Fruit fly (Drosophila melanogaster): ENCODE data around the gene tho2.
A peak's percentile ranks its signal among the peaks of the same experiment; 100 is the strongest.

Gene tho2

DNA sequence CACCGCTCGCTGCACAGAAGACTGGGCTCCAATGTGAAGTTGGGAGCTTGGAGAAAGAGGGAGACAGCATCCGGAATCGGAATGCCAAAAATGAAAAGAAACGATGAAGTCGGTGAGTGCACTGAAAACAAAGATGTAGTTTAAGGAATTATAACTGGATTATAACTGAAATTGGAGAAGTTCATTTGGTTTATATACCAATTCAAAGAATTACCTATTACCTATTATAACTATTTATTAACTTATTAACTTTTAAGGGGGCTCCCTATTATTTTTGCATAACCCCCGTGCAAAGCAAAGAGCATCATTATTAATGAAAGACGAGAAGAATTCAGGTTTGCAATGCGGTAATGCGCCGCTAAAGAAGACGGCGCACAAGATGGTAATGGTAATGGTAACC is 39.7 kb upstream of the tho2 start (continued):
- peak; percentile 9 for TF ChIP-seq Sox14 (GFP tag; optimal IDR thresholded peaks at IDR 0.05)
- TF ChIP-seq CG6276 (GFP tag; optimal IDR thresholded peaks at IDR 0.05), result peak; percentile 56
- no peak for TF ChIP-seq spab (GFP tag; optimal IDR thresholded peaks at IDR 0.05)
- TF ChIP-seq dsx (GFP tag; optimal IDR thresholded peaks at IDR 0.05; ENCODE audit: poor library complexity, severe bottlenecking), result no peak
- TF ChIP-seq Smox (GFP tag; optimal IDR thresholded peaks at IDR 0.05), result peak; percentile 44
- no peak for TF ChIP-seq fd59A (GFP tag; optimal IDR thresholded peaks at IDR 0.05)
- peak; percentile 56 for TF ChIP-seq esn (GFP tag; optimal IDR thresholded peaks at IDR 0.05)
- no peak for TF ChIP-seq CG6808 (GFP tag; optimal IDR thresholded peaks at IDR 0.05)
- no peak for TF ChIP-seq Lpt (GFP tag; optimal IDR thresholded peaks at IDR 0.05)
- TF ChIP-seq eg (GFP tag; IDR thresholded peaks at IDR 0.05), result peak; percentile 66
- TF ChIP-seq fkh (GFP tag; optimal IDR thresholded peaks at IDR 0.05), result no peak
- peak; percentile 22 for TF ChIP-seq CG3032 (tag; optimal IDR thresholded peaks at IDR 0.05)
- TF ChIP-seq Met (GFP tag; optimal IDR thresholded peaks at IDR 0.05), result peak; percentile 50

DNA sequence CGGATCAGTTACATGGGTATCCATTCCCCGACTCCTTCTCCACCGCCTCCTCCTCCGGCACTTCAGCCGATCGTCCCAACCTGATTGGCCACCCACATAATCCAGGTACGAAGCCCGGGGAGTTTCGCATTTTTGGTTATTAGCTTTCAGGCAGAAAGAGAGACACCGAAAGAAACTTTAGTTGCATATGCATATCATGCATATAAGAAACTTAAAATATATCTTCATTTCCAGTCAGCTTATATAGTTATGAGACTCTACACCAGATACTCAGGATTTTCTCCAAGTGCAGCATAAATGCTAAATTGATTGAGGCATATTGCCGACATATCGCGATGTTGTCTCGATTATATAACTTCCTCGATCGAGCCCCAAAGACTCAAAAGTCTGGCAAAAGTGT is 39.1 kb upstream of the tho2 start:
- TF ChIP-seq Sox14 (GFP tag; optimal IDR thresholded peaks at IDR 0.05), result no peak
- no peak for TF ChIP-seq Eip93F (GFP tag; optimal IDR thresholded peaks at IDR 0.05)
- peak; percentile 25 for TF ChIP-seq Hr38 (GFP tag; optimal IDR thresholded peaks at IDR 0.05)
- TF ChIP-seq CG10631 (GFP tag; optimal IDR thresholded peaks at IDR 0.05), result no peak
- TF ChIP-seq eg (GFP tag; IDR thresholded peaks at IDR 0.05), result peak; percentile 72
- no peak for TF ChIP-seq Eip75B (GFP tag; optimal IDR thresholded peaks at IDR 0.05)
- TF ChIP-seq Lpt (GFP tag; optimal IDR thresholded peaks at IDR 0.05), result no peak
- TF ChIP-seq dsx (GFP tag; optimal IDR thresholded peaks at IDR 0.05; ENCODE audit: poor library complexity, severe bottlenecking), result no peak
- peak; percentile 30 for TF ChIP-seq CG6276 (GFP tag; optimal IDR thresholded peaks at IDR 0.05)
- TF ChIP-seq Sox15 (GFP tag; optimal IDR thresholded peaks at IDR 0.05), result no peak
- TF ChIP-seq Sox102F (GFP tag; optimal IDR thresholded peaks at IDR 0.05), result peak; percentile 11
- TF ChIP-seq CG34406 (GFP tag; optimal IDR thresholded peaks at IDR 0.05), result no peak
- TF ChIP-seq pdm3 (GFP tag; optimal IDR thresholded peaks at IDR 0.05), result peak; percentile 42
- TF ChIP-seq esn (GFP tag; optimal IDR thresholded peaks at IDR 0.05), result no peak
- TF ChIP-seq Smox (GFP tag; optimal IDR thresholded peaks at IDR 0.05), result no peak
- peak; percentile 28; the same call in 1 of the 3 replicates for TF ChIP-seq CG8119 (GFP tag; IDR thresholded peaks at IDR 0.05)
- TF ChIP-seq Hr39 (GFP tag; optimal IDR thresholded peaks at IDR 0.05), result peak; percentile 34
- TF ChIP-seq CG6854 (GFP tag; optimal IDR thresholded peaks at IDR 0.05), result no peak
- TF ChIP-seq CG3032 (tag; optimal IDR thresholded peaks at IDR 0.05), result no peak
- TF ChIP-seq cyc (GFP tag; optimal IDR thresholded peaks at IDR 0.05), result no peak
- peak; percentile 41 for TF ChIP-seq CG4318 (GFP tag; optimal IDR thresholded peaks at IDR 0.05)
- peak; percentile 59 for TF ChIP-seq CG15336 (GFP tag; IDR thresholded peaks at IDR 0.05)
- peak; percentile 50; the same call in 1 of the 2 replicates for TF ChIP-seq CG11294 (GFP tag; IDR thresholded peaks at IDR 0.05)
- peak; percentile 4 for TF ChIP-seq Ets21C (GFP tag; optimal IDR thresholded peaks at IDR 0.05)
- peak; percentile 32 for TF ChIP-seq Hr4 (GFP tag; optimal IDR thresholded peaks at IDR 0.05)
- TF ChIP-seq CG6163 (GFP tag; IDR thresholded peaks at IDR 0.05), result 0 out of 3 replicates have a peak, but pooled peaks have one; percentile 19
- peak; percentile 22 for TF ChIP-seq CG31627 (GFP tag; optimal IDR thresholded peaks at IDR 0.05)
- no peak for TF ChIP-seq CG11902 (GFP tag; optimal IDR thresholded peaks at IDR 0.05)
- TF ChIP-seq CG6792 (GFP tag; optimal IDR thresholded peaks at IDR 0.05), result no peak
- TF ChIP-seq Eip78C (GFP tag), result peak; percentile 64

DNA sequence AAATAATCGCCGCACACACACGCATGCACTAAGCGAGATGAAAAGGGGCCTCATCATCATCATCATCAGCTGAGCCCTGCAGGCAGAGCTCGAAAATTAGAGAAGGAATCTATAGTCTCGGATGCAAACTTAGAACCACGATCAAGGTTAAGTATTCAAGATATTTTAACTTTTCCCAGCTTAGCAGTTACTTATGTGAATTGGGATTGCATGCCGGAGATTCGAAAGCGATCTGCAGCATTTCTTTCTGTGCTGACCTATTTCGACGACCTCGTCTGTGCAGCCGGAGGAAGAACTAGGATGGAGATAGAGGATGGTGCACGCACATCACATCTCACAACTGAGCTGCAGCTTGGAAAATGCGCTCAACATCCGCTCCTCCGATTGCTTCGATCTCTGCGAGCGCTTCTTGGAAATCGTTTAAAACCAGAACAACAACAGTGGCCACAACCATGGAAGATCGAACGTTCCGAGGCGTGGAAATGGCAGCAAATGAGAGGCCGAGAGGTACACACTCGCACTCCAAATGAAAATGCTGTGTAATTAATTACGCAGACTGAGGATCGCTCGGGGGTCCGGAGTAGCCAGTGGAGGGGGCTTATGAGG is 37.9 kb upstream of the tho2 start:
- TF ChIP-seq CG9139 (GFP tag; optimal IDR thresholded peaks at IDR 0.05) (no peak), topi (GFP tag; optimal IDR thresholded peaks at IDR 0.05) (no peak), fd85E (GFP tag; optimal IDR thresholded peaks at IDR 0.05) (no peak), CG10631 (GFP tag; optimal IDR thresholded peaks at IDR 0.05) (peak; percentile 72), CG16779 (tag; optimal IDR thresholded peaks at IDR 0.05) (peak; percentile 64), CG11762 (GFP tag; optimal IDR thresholded peaks at IDR 0.05; ENCODE audit: insufficient read depth) (peak; percentile 23), CG7368 (GFP tag; optimal IDR thresholded peaks at IDR 0.05) (peak; percentile 59), ss (GFP tag; optimal IDR thresholded peaks at IDR 0.05) (peak; percentile 61 to 86), Sox15 (GFP tag; optimal IDR thresholded peaks at IDR 0.05) (no peak), CG15336 (GFP tag; IDR thresholded peaks at IDR 0.05) (peak; percentile 66), CG6808 (GFP tag; optimal IDR thresholded peaks at IDR 0.05) (peak; percentile 81), CG11294 (GFP tag; IDR thresholded peaks at IDR 0.05) (peak; percentile 34; the same call in 1 of the 2 replicates), Blimp-1 (GFP tag; optimal IDR thresholded peaks at IDR 0.05) (no peak), Met (GFP tag; optimal IDR thresholded peaks at IDR 0.05) (no peak), Smox (GFP tag; optimal IDR thresholded peaks at IDR 0.05) (no peak), CG4318 (GFP tag; optimal IDR thresholded peaks at IDR 0.05) (no peak), CG6163 (GFP tag; IDR thresholded peaks at IDR 0.05) (peak; percentile 89), CG1621 (tag; optimal IDR thresholded peaks at IDR 0.05) (peak; percentile 83), Sox102F (GFP tag; optimal IDR thresholded peaks at IDR 0.05) (no peak), CG6854 (GFP tag; optimal IDR thresholded peaks at IDR 0.05) (no peak), acj6 (GFP tag; optimal IDR thresholded peaks at IDR 0.05) (peak; percentile 59), esn (GFP tag; optimal IDR thresholded peaks at IDR 0.05) (no peak), CG3919 (GFP tag; optimal IDR thresholded peaks at IDR 0.05) (peak; percentile 75)

Data from whole organism, prepupa.